Fruit fly (Drosophila melanogaster): ENCODE data around the gene Sox102F.
"Not testable (repeated sequence)": the region's sequence is repeated elsewhere in the genome, so short reads cannot be mapped to it uniquely, and the experiment has no call there.

The Sox102F gene

DNA sequence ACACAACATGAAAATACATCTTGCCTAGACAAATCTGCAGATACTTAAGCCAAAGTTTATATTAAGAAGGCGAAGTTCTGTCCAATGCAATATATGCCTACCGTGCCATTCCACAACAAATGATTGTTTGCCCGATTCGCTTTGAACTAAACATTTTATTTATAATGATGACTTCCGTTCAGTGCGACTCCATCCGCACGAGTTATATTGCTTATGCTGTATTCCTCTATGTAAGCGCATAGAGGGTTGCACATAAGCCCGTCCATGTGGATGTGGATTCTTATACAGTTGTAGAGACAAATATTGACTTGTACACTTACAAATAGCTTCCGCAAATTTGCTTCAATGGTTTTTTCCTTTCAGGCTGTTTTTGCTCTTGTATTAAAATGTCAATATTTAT lies 10.2 kb downstream of the Sox102F start:
- TF ChIP-seq noc (tag; optimal IDR thresholded peaks at IDR 0.05), result no peak

DNA sequence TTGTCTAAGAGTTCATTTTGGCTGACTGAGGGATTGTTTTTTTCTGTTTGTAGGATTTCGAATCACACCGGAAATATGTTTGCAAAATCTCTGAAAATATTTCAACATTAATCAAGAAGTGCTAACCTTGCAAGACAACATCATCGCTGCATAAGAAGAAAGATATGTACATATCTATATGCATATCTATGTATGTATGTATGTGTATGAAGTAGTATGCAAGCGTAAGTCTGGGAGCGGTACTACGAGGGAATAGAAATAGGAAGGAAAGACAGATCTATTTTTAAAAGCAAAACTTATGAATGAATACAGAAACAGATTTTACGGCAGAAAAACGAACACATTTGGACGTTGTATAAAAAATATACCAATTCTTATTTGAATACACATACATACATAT lies 16.4 kb downstream of the Sox102F start:
- TF ChIP-seq noc (tag; optimal IDR thresholded peaks at IDR 0.05), result no peak

DNA sequence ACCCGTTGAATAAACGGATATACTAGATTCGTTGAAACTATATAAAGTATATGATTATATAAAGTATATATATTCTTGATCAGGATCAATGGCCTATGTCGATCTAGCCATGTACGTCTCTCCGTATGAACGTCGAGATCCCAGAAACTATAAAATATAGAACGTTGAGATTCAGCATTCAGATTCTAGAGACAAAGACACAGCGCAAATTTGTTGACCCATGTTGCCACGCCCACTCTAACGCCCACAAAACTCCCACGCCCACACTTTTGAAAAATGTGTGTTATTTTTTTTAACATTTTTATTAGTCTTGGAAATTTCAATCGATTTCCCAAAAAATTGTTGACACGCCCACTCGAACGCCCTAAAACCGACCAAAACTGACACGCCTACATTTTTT lies 17.7 kb downstream of the Sox102F start:
- TF ChIP-seq noc (tag; optimal IDR thresholded peaks at IDR 0.05), result no peak

DNA sequence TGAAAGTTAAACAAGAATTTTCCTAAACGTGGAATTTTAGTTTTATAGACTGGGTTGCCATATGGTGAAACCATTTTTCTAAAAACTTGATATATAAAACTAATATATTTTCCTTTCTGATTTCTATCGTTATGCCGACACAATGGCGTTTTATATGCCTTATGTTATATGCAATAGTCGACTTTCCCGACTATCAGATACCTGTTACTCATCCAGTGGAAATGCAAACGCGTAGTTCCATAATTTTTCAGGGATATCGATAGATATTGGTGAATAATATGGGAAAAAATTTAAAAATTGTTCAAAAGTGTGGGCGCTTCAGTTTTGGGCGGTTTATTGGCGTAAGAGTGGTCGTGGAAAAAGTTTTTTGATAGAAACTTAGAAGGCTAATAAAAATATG lies 23.3 kb downstream of the Sox102F start:
- TF ChIP-seq noc (tag; optimal IDR thresholded peaks at IDR 0.05), result no peak

DNA sequence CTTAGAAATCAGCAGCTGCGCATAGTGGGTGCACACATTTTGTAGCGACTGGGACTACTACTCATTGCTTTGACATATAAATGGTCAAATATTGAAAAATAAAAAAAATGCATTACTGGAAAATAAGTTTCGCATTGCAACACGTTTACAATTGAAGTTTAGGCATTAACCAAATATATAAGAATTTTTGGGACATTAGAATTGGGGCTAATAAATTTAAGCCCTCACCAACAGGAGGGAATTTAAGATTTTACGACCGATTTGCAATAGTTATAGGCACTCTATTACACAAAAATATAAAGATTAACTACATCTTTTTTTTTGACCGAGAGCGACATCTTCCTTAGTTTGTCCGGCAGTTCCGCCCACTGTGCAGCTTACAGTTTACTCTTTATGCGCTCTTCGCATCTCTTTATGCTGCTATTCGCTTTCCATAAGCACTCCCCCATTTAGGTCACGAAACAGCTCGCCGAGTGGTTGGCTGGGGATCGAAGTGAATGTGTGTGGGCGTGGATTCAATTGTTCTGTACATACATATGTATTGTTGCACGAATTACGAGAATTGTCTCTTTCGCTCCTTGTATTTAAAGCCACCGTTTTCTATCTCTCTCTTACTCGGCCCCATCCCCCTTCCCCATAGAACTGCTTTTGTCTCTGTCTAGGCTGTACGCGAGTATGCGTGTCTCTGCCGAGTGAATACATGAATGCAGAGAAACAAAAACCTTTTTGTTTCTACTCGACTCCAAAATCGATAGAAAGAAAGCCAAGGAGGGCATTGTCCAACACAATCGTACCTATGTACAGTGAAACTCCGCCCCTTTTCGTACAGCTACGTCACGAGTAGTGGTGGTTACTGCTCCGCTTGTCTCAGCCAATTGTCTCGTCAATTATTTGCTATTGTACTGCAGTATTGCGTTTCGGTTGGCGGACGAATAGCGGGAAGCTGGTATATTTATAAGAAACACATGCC lies 26.5 kb downstream of the Sox102F start:
- no peak for TF ChIP-seq noc (tag; optimal IDR thresholded peaks at IDR 0.05)

DNA sequence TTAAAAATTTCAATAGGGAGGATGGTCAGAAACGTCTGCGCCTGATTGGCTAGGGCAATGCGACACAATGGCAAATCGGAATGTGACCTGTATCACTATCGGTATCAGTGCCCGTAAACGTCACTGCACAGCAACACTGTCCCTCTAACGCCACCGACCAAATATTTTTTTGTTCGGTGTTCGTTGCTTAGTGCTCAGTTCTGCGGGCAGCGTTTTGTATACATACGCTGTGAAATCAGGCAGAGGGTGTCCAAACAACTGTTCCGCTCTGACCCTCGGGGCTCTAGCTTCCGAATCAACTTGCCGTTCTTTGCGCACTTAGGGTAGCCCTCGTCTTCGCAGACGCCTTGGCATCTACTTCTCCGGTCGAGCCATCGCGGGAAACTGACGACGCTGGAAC lies 27.2 kb downstream of the Sox102F start:
- TF ChIP-seq noc (tag; optimal IDR thresholded peaks at IDR 0.05), result no peak

DNA sequence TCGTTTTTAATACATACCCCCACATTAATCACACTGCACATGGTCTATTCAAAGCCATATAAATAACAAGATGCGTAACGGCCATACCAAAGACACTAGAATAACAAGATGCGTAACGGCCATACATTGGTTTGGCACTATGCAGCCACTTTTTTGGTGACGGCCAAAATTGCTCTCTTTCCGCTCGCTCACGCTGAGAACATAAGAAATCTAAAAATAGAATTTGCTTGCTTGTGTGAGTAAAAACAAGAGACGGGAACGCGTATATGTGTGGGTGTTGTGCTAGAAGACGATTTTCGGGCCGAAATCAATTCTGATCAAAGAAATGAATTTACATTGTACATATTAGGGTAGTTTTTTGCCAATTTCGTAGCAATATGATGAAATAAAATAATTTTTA lies 45.3 kb downstream of the Sox102F start, which contains the start of gene MED26:
Gene MED26 (minus strand): TSS at position 101 of the 400 bp plus-strand sequence.
- not testable (repeated sequence) for TF ChIP-seq noc (tag; optimal IDR thresholded peaks at IDR 0.05)

DNA sequence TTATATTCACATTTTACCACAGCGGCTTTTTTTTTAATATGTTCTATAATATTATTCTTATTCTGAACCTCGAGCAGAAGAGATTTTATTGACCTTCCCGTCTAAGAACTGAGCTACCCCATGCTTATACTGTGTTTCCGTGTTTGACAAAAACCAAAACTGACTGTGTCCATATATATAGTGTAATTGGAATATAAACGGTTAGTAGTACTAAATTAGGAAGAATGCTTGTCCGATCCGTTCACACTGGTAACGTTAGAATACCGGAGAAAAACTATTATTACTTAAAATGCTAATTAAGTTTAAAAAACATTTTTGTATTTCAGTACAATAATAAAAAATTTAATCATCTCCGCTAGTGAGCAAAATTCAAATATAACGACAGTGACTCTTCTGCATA lies 45.8 kb downstream of the Sox102F start:
- no peak for TF ChIP-seq noc (tag; optimal IDR thresholded peaks at IDR 0.05)

DNA sequence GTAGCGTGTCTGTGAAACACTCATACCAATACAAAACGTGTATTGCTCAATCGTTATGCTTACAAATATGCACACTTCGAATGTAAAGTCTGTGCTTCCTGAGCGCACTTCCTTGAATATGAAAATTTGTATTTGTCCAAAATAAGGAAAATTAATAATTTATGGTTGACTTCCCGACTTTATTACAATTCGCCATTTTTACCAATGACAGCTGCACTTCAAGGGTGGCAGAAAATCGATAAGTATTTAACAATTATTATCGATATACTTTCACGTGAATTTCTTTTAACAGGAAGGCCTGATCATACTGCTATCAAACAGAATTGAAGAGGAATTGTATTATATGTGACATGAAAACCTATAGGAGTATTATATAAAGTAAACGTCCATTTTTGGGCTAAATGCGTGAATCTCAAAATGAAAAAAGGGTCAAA lies 46.8 kb downstream of the Sox102F start:
- TF ChIP-seq noc (tag; optimal IDR thresholded peaks at IDR 0.05), result no peak
